Worm (Caenorhabditis elegans) whole organism, midembryonic: ENCODE measurements around the gene C29F5.1.

Experiments used
- T22C8.4 ChIP-seq: fragments of 200-800 bp; sonication (Bioruptor generic); IDR thresholded peaks from 2 replicates; pipeline ENCODE4 v1.3.6; 2022; ENCODE audit warnings: missing genetic modification characterization, missing compliant biosample characterization
- cog-1 ChIP-seq: sonication (generic microtip); optimal IDR thresholded peaks from 2 replicates; lab custom pipeline; 2016; ENCODE audit warnings: missing genetic modification characterization, missing compliant biosample characterization
- flt-1 ChIP-seq: fragments of 200-800 bp; sonication (Bioruptor generic); IDR thresholded peaks from 2 replicates; pipeline ENCODE4 v1.3.6; 2022; ENCODE audit warnings: missing genetic modification characterization, missing compliant biosample characterization
- tab-1 ChIP-seq: fragments of 200-800 bp; sonication (Bioruptor generic); IDR thresholded peaks from 2 replicates; pipeline ENCODE4 v1.3.6; 2022; ENCODE audit warnings: missing genetic modification characterization, missing compliant biosample characterization
- ztf-23 ChIP-seq: fragments of 200-800 bp; sonication (Bioruptor generic); IDR thresholded peaks from 2 replicates; pipeline ENCODE4 v1.3.6; 2022; ENCODE audit warnings: missing genetic modification reagents, missing genetic modification characterization, missing compliant biosample characterization

- no peak for TF ChIP-seq tab-1 (GFP tag; lab: Robert Waterston, UW)
- no peak for TF ChIP-seq T22C8.4 (GFP tag; lab: Robert Waterston, UW)
- TF ChIP-seq flt-1 (GFP tag; lab: Robert Waterston, UW) = no peak
- TF ChIP-seq ztf-23 (GFP tag; lab: Robert Waterston, UW) = no peak
- TF ChIP-seq cog-1 (tag; lab: Kevin White, UChicago) = no peak
These were observed 15.2 kb upstream of the C29F5.1 start for ce11 chrII:6288104-6288503.
